Worm (Caenorhabditis elegans) whole organism, young adult: ENCODE measurements around the gene C05D12.2.

Experiments
- F37B4.10 ChIP-seq: fragments of 200-800 bp; sonication (Bioruptor generic); IDR thresholded peaks from 2 replicates; pipeline ENCODE4 v1.3.6; 2022; ENCODE audit warnings: missing genetic modification characterization, missing compliant biosample characterization
- F57C9.4 ChIP-seq: sonication (generic microtip); optimal IDR thresholded peaks from 2 replicates; lab custom pipeline; 2017; ENCODE audit warnings: mild to moderate bottlenecking, missing genetic modification characterization, missing compliant biosample characterization
- aptf-2 ChIP-seq: fragments of 200-800 bp; sonication (Bioruptor generic); conservative IDR thresholded peaks from 2 replicates; pipeline ENCODE4 v1.3.6; 2022; ENCODE audit warnings: missing genetic modification reagents, missing genetic modification characterization, missing compliant biosample characterization
- cebp-2 ChIP-seq: fragments of 200-800 bp; sonication (Bioruptor generic); IDR thresholded peaks from 2 replicates; pipeline ENCODE4 v1.3.6; 2022; ENCODE audit warnings: missing genetic modification characterization, missing compliant biosample characterization
- egl-44 ChIP-seq: fragments of 200-800 bp; sonication (Bioruptor generic); IDR thresholded peaks from 2 replicates; pipeline ENCODE4 v1.3.6; 2022; ENCODE audit warnings: missing genetic modification reagents, missing genetic modification characterization, missing compliant biosample characterization
- him-1 ChIP-seq: sonication (generic microtip); optimal IDR thresholded peaks from 2 replicates; lab custom pipeline; 2016; ENCODE audit warnings: missing genotype, missing genetic modification reagents, missing genetic modification characterization, missing compliant biosample characterization
- hlh-12 ChIP-seq: sonication (generic microtip); optimal IDR thresholded peaks from 2 replicates; lab custom pipeline; 2016; ENCODE audit warnings: missing genetic modification characterization, missing compliant biosample characterization
- hmg-20 ChIP-seq: fragments of 200-800 bp; sonication (Bioruptor generic); IDR thresholded peaks from 2 replicates; pipeline ENCODE4 v1.3.6; 2022; ENCODE audit warnings: missing genetic modification reagents, missing genetic modification characterization, missing compliant biosample characterization
- mxl-1 ChIP-seq: sonication (generic microtip); optimal IDR thresholded peaks from 2 replicates; lab custom pipeline; 2016; ENCODE audit warnings: missing genetic modification characterization, missing compliant biosample characterization
- pha-4 ChIP-seq: fragments of 150-350 bp; sonication (generic microtip); optimal IDR thresholded peaks from 2 replicates; lab custom pipeline; 2014; ENCODE audit warnings: missing biosample characterization, missing genetic modification reagents, missing genetic modification characterization
- snpc-1.3 ChIP-seq: sonication (generic microtip); optimal IDR thresholded peaks from 2 replicates; lab custom pipeline; 2017; ENCODE audit warnings: missing genetic modification characterization, mild to moderate bottlenecking, missing compliant biosample characterization, antibody characterized with exemption, moderate library complexity, missing genotype, missing genetic modification reagents; ENCODE audit not compliant: insufficient read depth
- ztf-25 ChIP-seq: fragments of 200-800 bp; sonication (Bioruptor generic); IDR thresholded peaks from 2 replicates; pipeline ENCODE4 v1.3.6; 2022; ENCODE audit warnings: missing genetic modification reagents, missing genetic modification characterization, missing compliant biosample characterization

DNA sequence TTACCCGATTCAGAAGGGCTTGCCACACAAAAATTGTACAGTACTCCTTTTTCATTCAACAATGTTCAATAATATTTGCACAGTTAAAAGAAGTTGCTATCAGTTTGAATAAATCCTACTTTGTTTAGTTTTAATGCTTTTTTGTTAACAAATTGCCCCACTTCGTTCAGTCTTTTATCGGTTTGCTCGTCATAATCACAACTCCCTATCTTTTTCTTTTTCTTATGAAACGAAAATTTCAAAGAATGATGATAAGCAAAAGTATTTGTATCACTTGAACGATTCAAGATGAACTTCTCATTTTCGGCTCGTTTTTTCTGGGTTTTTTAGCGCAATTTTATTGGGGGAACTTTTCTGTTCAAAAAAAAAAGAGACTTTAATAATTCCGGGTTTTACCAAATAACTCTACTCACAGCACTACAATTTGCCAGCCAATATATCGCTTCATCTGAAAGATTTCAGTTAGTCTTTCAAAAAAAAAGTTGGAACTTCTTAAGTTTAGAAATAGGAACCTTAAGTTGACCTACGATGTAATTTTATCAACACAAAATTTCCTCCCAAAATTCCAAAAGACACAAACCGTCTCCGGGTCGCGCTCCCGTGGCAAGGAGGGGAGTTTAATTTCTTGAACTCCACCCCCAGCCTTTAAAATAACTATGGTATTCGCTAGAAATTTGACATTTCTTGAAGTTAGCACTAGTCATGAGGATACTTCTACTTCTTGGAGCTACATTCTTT, 6.6 kb downstream of the C05D12.2 start, which contains the start of gene C05D12.3:
- TF ChIP-seq hmg-20 (GFP tag; lab: Robert Waterston, UW) (no peak), aptf-2 (GFP tag; lab: Robert Waterston, UW) (no peak), ztf-25 (GFP tag; lab: Robert Waterston, UW) (no peak), F37B4.10 (GFP tag; lab: Robert Waterston, UW) (no peak), F57C9.4 (tag; lab: Kevin White, UChicago) (no peak), hlh-12 (tag; lab: Kevin White, UChicago) (no peak), egl-44 (no peak), snpc-1.3 (no peak), him-1 (tag; lab: Kevin White, UChicago) (no peak), pha-4 (no peak), mxl-1 (tag; lab: Kevin White, UChicago) (no peak), cebp-2 (GFP tag; lab: Robert Waterston, UW) (no peak)
